Fruit fly (Drosophila melanogaster) Kc167 (cell line): Measurements from ENCODE around the gene Obp99c.

Experiments used
- Myc ChIP-seq: fragments of >200 bp; optimal IDR thresholded peaks from 2 replicates; lab custom pipeline; 2017; ENCODE audit warnings: missing external identifiers
- Sin3A ChIP-seq: fragments of >200 bp; optimal IDR thresholded peaks from 2 replicates; lab custom pipeline; 2018; ENCODE audit warnings: missing external identifiers
- h ChIP-seq: fragments of >200 bp; optimal IDR thresholded peaks from 3 replicates; lab custom pipeline; 2018; ENCODE audit warnings: missing external identifiers
- insv ChIP-seq: fragments of >200 bp; optimal IDR thresholded peaks from 3 replicates; lab custom pipeline; 2018; ENCODE audit warnings: missing external identifiers
- psq ChIP-seq: fragments of >200 bp; optimal IDR thresholded peaks from 2 replicates; lab custom pipeline; 2017; ENCODE audit warnings: missing external identifiers
- ttk ChIP-seq: sonication (Bioruptor generic); optimal IDR thresholded peaks from 2 replicates; lab custom pipeline; 2017; ENCODE audit warnings: missing external identifiers

The Obp99c gene

dm6 chr3R:29695744-29696143, 6.6 kb upstream of the Obp99c start:
- TF ChIP-seq psq (lab: Kevin White, UChicago) (no peak), h (lab: Kevin White, UChicago) (no peak), ttk (lab: Kevin White, UChicago) (no peak), insv (no peak), Sin3A (lab: Kevin White, UChicago) (no peak), Myc (no peak)

- no peak for TF ChIP-seq h (lab: Kevin White, UChicago)
- TF ChIP-seq Myc = no peak
- no peak for TF ChIP-seq ttk (lab: Kevin White, UChicago)
- TF ChIP-seq psq (lab: Kevin White, UChicago) = no peak
- TF ChIP-seq insv = no peak
- no peak for TF ChIP-seq Sin3A (lab: Kevin White, UChicago)
These were observed 3.0 kb upstream of the Obp99c start, which contains the start of gene dmrt99B for dm6 chr3R:29692009-29692641. Gene dmrt99B, plus strand, starts transcription at chr3R:29692591.

dm6 chr3R:29690960-29691527, 1.9 kb upstream of the Obp99c start:
- no peak for TF ChIP-seq psq (lab: Kevin White, UChicago)
- TF ChIP-seq h (lab: Kevin White, UChicago) = no peak
- no peak for TF ChIP-seq ttk (lab: Kevin White, UChicago)
- no peak for TF ChIP-seq insv
- no peak for TF ChIP-seq Sin3A (lab: Kevin White, UChicago)
- TF ChIP-seq Myc = no peak

dm6 chr3R:29690539-29690852, 1.4 kb upstream of the Obp99c start:
- TF ChIP-seq ttk (lab: Kevin White, UChicago) (no peak), Sin3A (lab: Kevin White, UChicago) (no peak), Myc (no peak), h (lab: Kevin White, UChicago) (no peak), insv (no peak), psq (lab: Kevin White, UChicago) (no peak)

dm6 chr3R:29689833-29690538, 875 bp upstream of the Obp99c start:
- TF ChIP-seq psq (lab: Kevin White, UChicago) (no peak), ttk (lab: Kevin White, UChicago) (no peak), Myc (no peak), insv (no peak), h (lab: Kevin White, UChicago) (no peak), Sin3A (lab: Kevin White, UChicago) (no peak)

dm6 chr3R:29686698-29687097, 2.4 kb downstream of the Obp99c start:
- TF ChIP-seq Myc = no peak

dm6 chr3R:29682152-29682600, 6.9 kb downstream of the Obp99c start, which contains the start of the genes CG7582 and Gycalpha99B:
Gene CG7582, minus strand, starts transcription at chr3R:29682278.
Gene Gycalpha99B, plus strand, starts transcription at chr3R:29682503.
- TF ChIP-seq Sin3A (lab: Kevin White, UChicago) (no peak), insv (no peak), h (lab: Kevin White, UChicago) (no peak), ttk (lab: Kevin White, UChicago) (no peak), psq (lab: Kevin White, UChicago) (no peak), Myc (no peak)

dm6 chr3R:29681241-29681640, 7.9 kb downstream of the Obp99c start:
- TF ChIP-seq Myc = no peak

dm6 chr3R:29675333-29675732, 13.8 kb downstream of the Obp99c start, which contains the start of the genes Bub3 and Cap-D2:
Gene Bub3, minus strand, starts transcription at chr3R:29675421.
Gene Cap-D2, plus strand, starts transcription at chr3R:29675651.
- TF ChIP-seq Sin3A (lab: Kevin White, UChicago) (no peak), insv (no peak), Myc (no peak), psq (lab: Kevin White, UChicago) (no peak), h (lab: Kevin White, UChicago) (no peak), ttk (lab: Kevin White, UChicago) (no peak)

- TF ChIP-seq insv = no peak
- no peak for TF ChIP-seq Sin3A (lab: Kevin White, UChicago)
- no peak for TF ChIP-seq ttk (lab: Kevin White, UChicago)
- TF ChIP-seq psq (lab: Kevin White, UChicago) = no peak
- TF ChIP-seq h (lab: Kevin White, UChicago) = no peak
- no peak for TF ChIP-seq Myc
These were observed 17.0 kb downstream of the Obp99c start, which contains the start of gene ppk19 for dm6 chr3R:29672156-29672555. Gene ppk19, plus strand, starts transcription at chr3R:29672456.

- no peak for TF ChIP-seq h (lab: Kevin White, UChicago)
- no peak for TF ChIP-seq psq (lab: Kevin White, UChicago)
- TF ChIP-seq ttk (lab: Kevin White, UChicago) = no peak
- TF ChIP-seq Sin3A (lab: Kevin White, UChicago) = no peak
- TF ChIP-seq insv = no peak
- no peak for TF ChIP-seq Myc
These were observed 17.9 kb downstream of the Obp99c start, which contains the start of gene Obp99a for dm6 chr3R:29671060-29671707. Gene Obp99a, plus strand, starts transcription at chr3R:29671657.

dm6 chr3R:29668777-29669176, 20.3 kb downstream of the Obp99c start, which contains the start of the genes ppk20 and ppk30:
Gene ppk20, minus strand, starts transcription at chr3R:29668877.
Gene ppk30, plus strand, starts transcription at chr3R:29669149.
- TF ChIP-seq ttk (lab: Kevin White, UChicago) = no peak
- TF ChIP-seq insv = no peak
